Fruit fly (Drosophila melanogaster) whole organism, embryonic: Measurements from ENCODE around the gene Sfp65A.

Source experiments
- Asciz ChIP-seq: fragments of 200-800 bp; sonication (Bioruptor generic); optimal IDR thresholded peaks from 2 replicates; lab custom pipeline; 2017; ENCODE audit warnings: missing biosample characterization, mild to moderate bottlenecking, missing genetic modification characterization, missing genetic modification reagents
- Awh ChIP-seq: fragments of 200-800 bp; sonication (Bioruptor generic); IDR thresholded peaks from 2 replicates; pipeline ENCODE4, ENCODE4 v1.3.6; 2022; ENCODE audit warnings: missing biosample characterization, missing genetic modification characterization
- Blimp-1 ChIP-seq: fragments of 200-800 bp; sonication (Bioruptor generic); optimal IDR thresholded peaks from 3 replicates; lab custom pipeline; 2018; ENCODE audit warnings: missing biosample characterization, missing genetic modification characterization, mild to moderate bottlenecking, moderate library complexity, missing genetic modification reagents
- BtbVII ChIP-seq: fragments of 200-800 bp; sonication (Bioruptor generic); optimal IDR thresholded peaks from 3 replicates; lab custom pipeline; 2017; ENCODE audit warnings: missing biosample characterization, mild to moderate bottlenecking, missing genetic modification characterization
- C15 ChIP-seq: fragments of 200-800 bp; sonication (Bioruptor generic); IDR thresholded peaks from 3 replicates; pipeline ENCODE4 v1.3.6; 2022; ENCODE audit warnings: missing biosample characterization, missing genetic modification characterization
- CG10543 ChIP-seq: fragments of 200-800 bp; sonication (Bioruptor generic); optimal IDR thresholded peaks from 3 replicates; lab custom pipeline; 2017; ENCODE audit warnings: missing biosample characterization, mild to moderate bottlenecking, missing genetic modification characterization, moderate library complexity
- CG10654 ChIP-seq: fragments of 200-800 bp; sonication (Bioruptor generic); optimal IDR thresholded peaks from 2 replicates; lab custom pipeline; 2016; ENCODE audit warnings: missing biosample characterization, missing genetic modification characterization
- CG10979 ChIP-seq: fragments of 200-800 bp; sonication (Bioruptor generic); optimal IDR thresholded peaks from 2 replicates; lab custom pipeline; 2018; ENCODE audit warnings: missing biosample characterization, mild to moderate bottlenecking, missing genetic modification characterization, moderate library complexity
- CG11085 ChIP-seq: fragments of 200-800 bp; sonication (Bioruptor generic); IDR thresholded peaks from 2 replicates; pipeline ENCODE4 v1.3.6; 2022; ENCODE audit warnings: missing biosample characterization, missing genetic modification characterization
- CG11560 ChIP-seq: fragments of 200-800 bp; sonication (Bioruptor generic); IDR thresholded peaks from 3 replicates; pipeline ENCODE4 v1.3.6; 2022; ENCODE audit warnings: missing biosample characterization, missing genetic modification characterization
- CG1233 ChIP-seq: fragments of 200-800 bp; sonication (Bioruptor generic); optimal IDR thresholded peaks from 4 replicates; lab custom pipeline; 2018; ENCODE audit warnings: missing biosample characterization, mild to moderate bottlenecking, missing genetic modification characterization
- CG2199 ChIP-seq: fragments of 200-800 bp; sonication (Bioruptor generic); IDR thresholded peaks from 3 replicates; pipeline ENCODE4 v1.3.6; 2022; ENCODE audit warnings: missing biosample characterization, missing genetic modification characterization
- CG32532 ChIP-seq: fragments of 200-800 bp; sonication (Bioruptor generic); IDR thresholded peaks from 2 replicates; pipeline ENCODE4 v1.3.6; 2022; ENCODE audit warnings: missing biosample characterization, missing genetic modification characterization
- CG3281 ChIP-seq: fragments of 200-800 bp; sonication (Bioruptor generic); optimal IDR thresholded peaks from 3 replicates; lab custom pipeline; 2017; ENCODE audit warnings: missing biosample characterization, mild to moderate bottlenecking, missing genetic modification characterization
- CG3407 ChIP-seq: fragments of 200-800 bp; sonication (Bioruptor generic); optimal IDR thresholded peaks from 2 replicates; lab custom pipeline; 2018; ENCODE audit warnings: missing biosample characterization, mild to moderate bottlenecking, missing genetic modification characterization
- CG4360 ChIP-seq: fragments of 200-800 bp; sonication (Bioruptor generic); IDR thresholded peaks from 2 replicates; pipeline ENCODE4 v1.3.6; 2022; ENCODE audit warnings: missing biosample characterization, missing genetic modification characterization
- CG9609 ChIP-seq: fragments of 200-800 bp; sonication (Bioruptor generic); optimal IDR thresholded peaks from 3 replicates; lab custom pipeline; 2016; ENCODE audit warnings: missing biosample characterization, missing genetic modification characterization
- CG9727 ChIP-seq: fragments of 200-800 bp; sonication (Bioruptor generic); optimal IDR thresholded peaks from 3 replicates; lab custom pipeline; 2017; ENCODE audit warnings: missing biosample characterization, mild to moderate bottlenecking, missing genetic modification characterization
- Dll ChIP-seq: fragments of 200-800 bp; sonication (Bioruptor generic); IDR thresholded peaks from 4 replicates; pipeline ENCODE4 v1.3.6; 2022; ENCODE audit warnings: missing biosample characterization, missing genetic modification characterization; ENCODE audit not compliant: partially characterized antibody
- Eip74EF ChIP-seq, 2 experiments: fragments of 200-800 bp in 1 of 2; fragments of >200 bp in 1 of 2; sonication (Bioruptor generic) in 1 of 2; optimal IDR thresholded peaks; 2 replicates each; lab custom pipeline; 2017 to 2019; ENCODE audit warnings: missing biosample characterization in 2 of 2, missing genetic modification characterization in 2 of 2, mild to moderate bottlenecking in 1 of 2, moderate library complexity in 1 of 2
- Fer3 ChIP-seq: fragments of 200-800 bp; sonication (Bioruptor generic); optimal IDR thresholded peaks from 2 replicates; lab custom pipeline; 2018; ENCODE audit warnings: missing biosample characterization, mild to moderate bottlenecking, missing genetic modification characterization, moderate library complexity
- Hr3 ChIP-seq: fragments of 200-800 bp; sonication (Bioruptor generic); optimal IDR thresholded peaks from 3 replicates; lab custom pipeline; 2016; ENCODE audit warnings: missing biosample characterization, missing genetic modification characterization
- MBD-R2 ChIP-seq: fragments of 200-800 bp; sonication (Bioruptor generic); IDR thresholded peaks from 2 replicates; pipeline ENCODE4 v1.3.6; 2022; ENCODE audit warnings: missing biosample characterization, missing genetic modification characterization
- MTF-1 ChIP-seq: fragments of 200-800 bp; sonication (Bioruptor generic); optimal IDR thresholded peaks from 2 replicates; lab custom pipeline; 2018; ENCODE audit warnings: missing biosample characterization, mild to moderate bottlenecking, missing genetic modification characterization, borderline replicate concordance
- Meics ChIP-seq: fragments of 200-800 bp; sonication (Bioruptor generic); optimal IDR thresholded peaks from 2 replicates; lab custom pipeline; 2017; ENCODE audit warnings: missing biosample characterization, mild to moderate bottlenecking, missing genetic modification characterization
- Poxn ChIP-seq: fragments of 200-800 bp; sonication (Bioruptor generic); IDR thresholded peaks from 2 replicates; pipeline ENCODE4 v1.3.6; 2022; ENCODE audit warnings: missing biosample characterization, missing genetic modification characterization
- Side ChIP-seq: fragments of 200-800 bp; sonication (Bioruptor generic); optimal IDR thresholded peaks from 2 replicates; lab custom pipeline; 2016; ENCODE audit warnings: missing biosample characterization, missing genetic modification characterization
- Sox102F ChIP-seq: fragments of 200-800 bp; sonication (Bioruptor generic); optimal IDR thresholded peaks from 2 replicates; lab custom pipeline; 2018; ENCODE audit warnings: missing biosample characterization, mild to moderate bottlenecking, missing genetic modification characterization, moderate library complexity
- btn ChIP-seq: fragments of 200-800 bp; sonication (Bioruptor generic); optimal IDR thresholded peaks from 2 replicates; lab custom pipeline; 2016; ENCODE audit warnings: missing biosample characterization, missing genetic modification characterization
- cas ChIP-seq: fragments of 200-800 bp; sonication (Bioruptor generic); IDR thresholded peaks from 2 replicates; pipeline ENCODE4 v1.3.6; 2022; ENCODE audit warnings: missing biosample characterization, missing genetic modification characterization
- corto ChIP-seq: fragments of 200-800 bp; sonication (Bioruptor generic); optimal IDR thresholded peaks from 2 replicates; lab custom pipeline; 2016; ENCODE audit warnings: missing biosample characterization, mild to moderate bottlenecking, missing genetic modification characterization, moderate library complexity
- dati ChIP-seq: fragments of 200-800 bp; sonication (Bioruptor generic); IDR thresholded peaks from 2 replicates; pipeline ENCODE4 v1.3.6; 2022; ENCODE audit warnings: missing biosample characterization, missing genetic modification characterization
- dpn ChIP-seq, 2 experiments: fragments of 200-800 bp; sonication (Bioruptor generic); optimal IDR thresholded peaks; 3 replicates each; lab custom pipeline; 2016; ENCODE audit warnings: missing biosample characterization in 2 of 2, missing genetic modification characterization in 2 of 2
- eve ChIP-seq, 2 experiments: fragments of >200 bp; optimal IDR thresholded peaks; 2 replicates each; lab custom pipeline; 2017; ENCODE audit warnings: missing biosample characterization in 2 of 2, missing genetic modification characterization in 2 of 2
- fu2 ChIP-seq: fragments of 200-800 bp; sonication (Bioruptor generic); optimal IDR thresholded peaks from 2 replicates; lab custom pipeline; 2016; ENCODE audit warnings: missing biosample characterization, missing genetic modification characterization
- hb ChIP-seq: fragments of 200-800 bp; sonication (Bioruptor generic); IDR thresholded peaks from 3 replicates; pipeline ENCODE4 v1.3.6; 2022; ENCODE audit warnings: missing biosample characterization, missing genetic modification characterization; ENCODE audit not compliant: partially characterized antibody
- lilli ChIP-seq: fragments of 200-800 bp; sonication (Bioruptor generic); optimal IDR thresholded peaks from 3 replicates; lab custom pipeline; 2016; ENCODE audit warnings: missing biosample characterization, missing genetic modification characterization
- lov ChIP-seq, 2 experiments: fragments of 200-800 bp in 1 of 2; fragments of >200 bp in 1 of 2; sonication (Bioruptor generic) in 1 of 2; IDR thresholded peaks in 1 of 2; optimal IDR thresholded peaks in 1 of 2; 2 replicates in 1 of 2; 3 replicates in 1 of 2; pipeline versions ENCODE4 v1.3.6 to Lab custom; 2017 to 2022; ENCODE audit warnings: missing biosample characterization in 1 of 2, missing genetic modification characterization in 1 of 2
- mld ChIP-seq: fragments of 200-800 bp; sonication (Bioruptor generic); IDR thresholded peaks from 3 replicates; pipeline ENCODE4 v1.3.6; 2022; ENCODE audit warnings: missing biosample characterization, missing genetic modification characterization; ENCODE audit not compliant: partially characterized antibody
- onecut ChIP-seq: fragments of 200-800 bp; sonication (Bioruptor generic); IDR thresholded peaks from 2 replicates; pipeline ENCODE4 v1.3.6; 2022; ENCODE audit warnings: missing biosample characterization, missing genetic modification characterization
- pb ChIP-seq: fragments of 200-800 bp; sonication (Bioruptor generic); optimal IDR thresholded peaks from 3 replicates; lab custom pipeline; 2016; ENCODE audit warnings: missing biosample characterization, missing genetic modification characterization
- prd ChIP-seq, 3 experiments: fragments of >200 bp in 2 of 3; fragments of 200-800 bp in 1 of 3; sonication (Bioruptor generic) in 1 of 3; optimal IDR thresholded peaks in 2 of 3; IDR thresholded peaks in 1 of 3; 2 replicates in 2 of 3; 3 replicates in 1 of 3; pipeline versions ENCODE4 v1.3.6 to Lab custom; 2017 to 2022; ENCODE audit warnings: missing biosample characterization in 1 of 3, missing genetic modification characterization in 1 of 3
- repo ChIP-seq: fragments of 200-800 bp; sonication (Bioruptor generic); optimal IDR thresholded peaks from 2 replicates; lab custom pipeline; 2016; ENCODE audit warnings: missing biosample characterization, missing genetic modification characterization
- scrt ChIP-seq: fragments of 200-800 bp; sonication (Bioruptor generic); optimal IDR thresholded peaks from 2 replicates; lab custom pipeline; 2018; ENCODE audit warnings: missing biosample characterization, mild to moderate bottlenecking, missing genetic modification characterization, moderate library complexity
- twi ChIP-seq: fragments of 200-800 bp; optimal IDR thresholded peaks from 2 replicates; lab custom pipeline; 2019; ENCODE audit warnings: missing biosample characterization, mild to moderate bottlenecking, missing genetic modification characterization, moderate library complexity
- zen ChIP-seq: fragments of 200-800 bp; sonication (Bioruptor generic); optimal IDR thresholded peaks from 3 replicates; lab custom pipeline; 2018; ENCODE audit warnings: missing biosample characterization, mild to moderate bottlenecking, missing genetic modification characterization, moderate library complexity
- zen2 ChIP-seq: fragments of 200-800 bp; sonication (Bioruptor generic); IDR thresholded peaks from 3 replicates; pipeline ENCODE4 v1.3.6; 2022; ENCODE audit warnings: missing biosample characterization, missing genetic modification characterization; ENCODE audit not compliant: partially characterized antibody
- zf30C ChIP-seq: fragments of 200-800 bp; sonication (Bioruptor generic); optimal IDR thresholded peaks from 3 replicates; lab custom pipeline; 2018; ENCODE audit warnings: missing biosample characterization, mild to moderate bottlenecking, missing genetic modification characterization
- zfh1 ChIP-seq: fragments of 200-800 bp; sonication (Bioruptor generic); IDR thresholded peaks from 3 replicates; pipeline ENCODE4 v1.3.6; 2022; ENCODE audit warnings: missing biosample characterization, missing genetic modification characterization

The Sfp65A gene

dm6 chr3L:6352232-6352631 is 2.2 kb downstream of the Sfp65A start, which contains the start of gene CG13300 (continued):
- TF ChIP-seq mld (GFP tag; lab: Robert Waterston, UW) (no peak), CG11560 (no peak), scrt (GFP tag; lab: Kevin White, UChicago) (peak; percentile 2), CG10543 (GFP tag; lab: Kevin White, UChicago) (no peak), CG2199 (0 out of 3 replicates have a peak, but pooled peaks have one; percentile 55), twi (no peak), Awh (GFP tag; lab: Robert Waterston, UW) (peak; percentile 27; the same call in 1 of the 2 replicates), repo (GFP tag; lab: Kevin White, UChicago) (no peak), CG9609 (no peak), cas (GFP tag; lab: Robert Waterston, UW) (no peak), CG10654 (GFP tag; lab: Kevin White, UChicago) (no peak), prd (optimal IDR thresholded peaks at IDR 0.05; lab: Kevin White, UChicago) (no peak), prd (GFP tag; IDR thresholded peaks at IDR 0.05; lab: Robert Waterston, UW) (no peak), Blimp-1 (no peak), CG3281 (no peak), btn (no peak), CG3407 (GFP tag; lab: Kevin White, UChicago) (no peak), Poxn (GFP tag; lab: Robert Waterston, UW) (no peak), lilli (GFP tag; lab: Kevin White, UChicago) (no peak), CG32532 (GFP tag; lab: Robert Waterston, UW) (no peak), zfh1 (GFP tag; lab: Robert Waterston, UW) (0 out of 3 replicates have a peak, but pooled peaks have one; percentile 28), C15 (GFP tag; lab: Robert Waterston, UW) (no peak), dpn (GFP tag; optimal IDR thresholded peaks at IDR 0.05; lab: Kevin White, UChicago) (no peak), Dll (GFP tag; lab: Robert Waterston, UW) (0 out of 4 replicates have a peak, but pooled peaks have one; percentile 21), Fer3 (tag; lab: Kevin White, UChicago) (no peak), zen (tag; lab: Kevin White, UChicago) (no peak), corto (GFP tag; lab: Kevin White, UChicago) (no peak), MBD-R2 (GFP tag; lab: Robert Waterston, UW) (no peak), fu2 (no peak), eve (GFP tag; optimal IDR thresholded peaks at IDR 0.05; lab: Kevin White, UChicago) (no peak), Asciz (GFP tag; lab: Kevin White, UChicago) (no peak), MTF-1 (GFP tag; lab: Kevin White, UChicago) (peak; percentile 47), lov (optimal IDR thresholded peaks at IDR 0.05; lab: Kevin White, UChicago) (no peak), lov (GFP tag; IDR thresholded peaks at IDR 0.05; lab: Robert Waterston, UW) (no peak), BtbVII (GFP tag; lab: Kevin White, UChicago) (peak; percentile 31), pb (GFP tag; lab: Kevin White, UChicago) (no peak), Eip74EF (GFP tag; optimal IDR thresholded peaks at IDR 0.05; lab: Kevin White, UChicago) (no peak), zen2 (GFP tag; lab: Robert Waterston, UW) (peak; percentile 81; the same call in 2 of the 3 replicates), Hr3 (no peak), CG1233 (GFP tag; lab: Kevin White, UChicago) (no peak), CG10979 (tag; lab: Kevin White, UChicago) (peak; percentile 19), Sox102F (no peak), Side (no peak), zf30C (peak; percentile 4), Meics (GFP tag; lab: Kevin White, UChicago) (no peak), hb (no peak), CG4360 (peak; percentile 52; the same call in 1 of the 2 replicates), CG9727 (GFP tag; lab: Kevin White, UChicago) (no peak), CG11085 (GFP tag; lab: Robert Waterston, UW) (no peak), dati (GFP tag; lab: Robert Waterston, UW) (no peak), onecut (GFP tag; lab: Robert Waterston, UW) (no peak)
